Worm (Caenorhabditis elegans) whole organism, L3 larva: Measurements from ENCODE around the gene ins-12.

Experiments
- mdl-1 ChIP-seq: fragments of 150-350 bp; optimal IDR thresholded peaks from 2 replicates; lab custom pipeline; 2014; ENCODE audit warnings: missing biosample characterization, missing genetic modification characterization
- nhr-12 ChIP-seq: fragments of 150-350 bp; optimal IDR thresholded peaks from 2 replicates; lab custom pipeline; 2014; ENCODE audit warnings: missing biosample characterization, missing genetic modification characterization
- nhr-25 ChIP-seq: sonication (generic microtip); optimal IDR thresholded peaks from 2 replicates; lab custom pipeline; 2017; ENCODE audit warnings: missing biosample characterization, missing genetic modification characterization
- sea-2 ChIP-seq: fragments of 150-350 bp; sonication (generic microtip); optimal IDR thresholded peaks from 4 replicates; lab custom pipeline; 2014; ENCODE audit warnings: missing biosample characterization, missing genetic modification reagents, missing genetic modification characterization
- skn-1 ChIP-seq: fragments of 150-350 bp; optimal IDR thresholded peaks from 2 replicates; lab custom pipeline; 2014; ENCODE audit warnings: missing biosample characterization, missing genetic modification characterization
- unc-62 ChIP-seq: fragments of 150-350 bp; sonication (generic microtip); optimal IDR thresholded peaks from 4 replicates; lab custom pipeline; 2014; ENCODE audit warnings: missing biosample characterization, missing genetic modification reagents, missing genetic modification characterization
- ztf-11 ChIP-seq: fragments of 150-350 bp; optimal IDR thresholded peaks from 2 replicates; lab custom pipeline; 2014; ENCODE audit warnings: missing biosample characterization, missing genetic modification characterization

DNA sequence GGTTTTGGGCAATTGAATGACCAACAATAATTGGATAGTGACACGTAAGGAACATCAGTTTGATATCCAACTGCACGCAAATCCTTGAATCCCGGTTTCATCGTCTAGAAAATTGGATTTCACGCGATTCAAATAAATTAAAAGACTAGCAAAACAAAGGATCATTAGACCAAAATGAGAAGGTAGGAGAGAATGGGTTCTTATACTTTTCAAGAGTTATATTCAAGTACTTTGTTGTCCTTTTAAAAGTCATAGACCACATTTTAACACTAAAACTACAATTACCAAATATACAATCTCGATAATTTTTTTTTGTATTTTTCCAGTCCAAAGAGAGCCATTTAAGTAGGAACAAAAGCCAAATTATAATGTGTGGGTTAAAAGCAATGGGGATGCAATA lies 27.9 kb downstream of the ins-12 start, which contains the start of gene T25E4.2:
- no peak for TF ChIP-seq unc-62 (GFP tag; lab: Kevin White, UChicago)
- no peak for TF ChIP-seq skn-1 (tag; lab: Kevin White, UChicago)
- no peak for TF ChIP-seq nhr-25 (tag; lab: Kevin White, UChicago)
- no peak for TF ChIP-seq ztf-11
- no peak for TF ChIP-seq nhr-12
- TF ChIP-seq sea-2 (GFP tag; lab: Kevin White, UChicago), result no peak
- no peak for TF ChIP-seq mdl-1 (tag; lab: Kevin White, UChicago)
